Fruit fly (Drosophila melanogaster) whole organism: ENCODE data around the gene Pos.

ENCODE experiments used
- CG8478 ChIP-seq: fragments of >200 bp; optimal IDR thresholded peaks from 2 replicates; lab custom pipeline; 2018; ENCODE audit warnings: inconsistent platforms
- Dll ChIP-seq: fragments of >200 bp; optimal IDR thresholded peaks from 2 replicates; lab custom pipeline; 2017
- EcR ChIP-seq, 2 experiments: fragments of >200 bp; optimal IDR thresholded peaks; 2 replicates each; lab custom pipeline; 2017; ENCODE audit warnings: missing biosample characterization in 2 of 2, missing genetic modification characterization in 2 of 2, missing genetic modification reagents in 2 of 2
- pan ChIP-seq: fragments of >200 bp; optimal IDR thresholded peaks from 2 replicates; lab custom pipeline; 2017
- psq ChIP-seq: fragments of >200 bp; optimal IDR thresholded peaks from 2 replicates; lab custom pipeline; 2017
- usp ChIP-seq: fragments of >200 bp; optimal IDR thresholded peaks from 2 replicates; lab custom pipeline; 2017; ENCODE audit warnings: missing biosample characterization, missing genetic modification characterization, mixed read lengths

- TF ChIP-seq pan (lab: Kevin White, UChicago) (no peak), psq (lab: Kevin White, UChicago) (no peak), usp (GFP tag; lab: Kevin White, UChicago) (no peak), EcR (GFP tag; optimal IDR thresholded peaks at IDR 0.05; lab: Kevin White, UChicago) (no peak), Dll (lab: Kevin White, UChicago) (no peak), CG8478 (no peak)
Observed at dm6 chr3R:32043778-32044177, 5.6 kb downstream of the Pos start.
